Worm (Caenorhabditis elegans) whole organism, midembryonic: ENCODE data around the gene nud-1.

Experiments used
- flt-1 ChIP-seq: fragments of 200-800 bp; sonication (Bioruptor generic); IDR thresholded peaks from 2 replicates; pipeline ENCODE4 v1.3.6; 2022; ENCODE audit warnings: missing genetic modification characterization, missing compliant biosample characterization
- ref-1 ChIP-seq: fragments of 200-800 bp; sonication (Bioruptor generic); conservative IDR thresholded peaks from 2 replicates; pipeline ENCODE4 v1.3.6; 2022; ENCODE audit warnings: missing genetic modification reagents, missing genetic modification characterization, missing compliant biosample characterization
- ztf-29 ChIP-seq: fragments of 200-800 bp; sonication (Bioruptor generic); IDR thresholded peaks from 2 replicates; pipeline ENCODE4 v1.3.6; 2022; ENCODE audit warnings: missing genetic modification reagents, missing genetic modification characterization, missing compliant biosample characterization

DNA sequence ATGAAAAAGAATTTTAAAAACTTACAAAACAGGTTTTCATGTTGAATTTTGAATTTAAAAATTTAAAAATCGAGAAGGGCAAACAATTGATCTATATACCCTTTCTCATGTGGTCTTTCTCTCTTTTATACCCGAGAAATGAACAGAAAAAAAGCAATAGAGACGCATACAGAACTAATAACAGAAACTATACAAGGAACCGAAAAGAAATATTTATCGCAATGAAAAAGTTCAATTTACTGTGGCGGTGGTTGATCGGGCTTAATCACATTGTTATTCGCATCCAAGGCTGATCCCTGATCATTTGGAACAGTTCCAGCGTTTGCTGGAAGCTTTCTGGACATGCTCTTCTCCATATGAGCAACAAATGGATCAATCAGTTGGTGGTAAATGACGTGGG, 36.9 kb downstream of the nud-1 start, which contains the start of gene T03F6.10:
- TF ChIP-seq ztf-29 (GFP tag; lab: Robert Waterston, UW) (no peak), ref-1 (GFP tag; lab: Robert Waterston, UW) (no peak), flt-1 (no peak)
